Fruit fly (Drosophila melanogaster) whole organism, embryonic: Measurements from ENCODE around the gene CG31798.

Experiments used
- B-H2 ChIP-seq: fragments of 200-800 bp; sonication (Bioruptor generic); optimal IDR thresholded peaks from 2 replicates; lab custom pipeline; 2018; ENCODE audit warnings: missing biosample characterization, mild to moderate bottlenecking, missing genetic modification characterization
- CG12071 ChIP-seq: fragments of 200-800 bp; sonication (Bioruptor generic); optimal IDR thresholded peaks from 3 replicates; lab custom pipeline; 2018; ENCODE audit warnings: missing biosample characterization, mild to moderate bottlenecking, missing genetic modification characterization
- CG12769 ChIP-seq: fragments of 200-800 bp; sonication (Bioruptor generic); optimal IDR thresholded peaks from 2 replicates; lab custom pipeline; 2019; ENCODE audit warnings: missing biosample characterization, mild to moderate bottlenecking, missing genetic modification characterization, moderate library complexity
- CG14014 ChIP-seq: fragments of 200-800 bp; sonication (Bioruptor generic); IDR thresholded peaks from 2 replicates; pipeline ENCODE4 v1.3.6; 2022; ENCODE audit warnings: missing biosample characterization, missing genetic modification characterization
- CG17359 ChIP-seq: fragments of 200-800 bp; sonication (Bioruptor generic); optimal IDR thresholded peaks from 3 replicates; lab custom pipeline; 2018; ENCODE audit warnings: missing biosample characterization, mild to moderate bottlenecking, missing genetic modification characterization, moderate library complexity
- CG17568 ChIP-seq: fragments of 200-800 bp; sonication (Bioruptor generic); optimal IDR thresholded peaks from 2 replicates; lab custom pipeline; 2018; ENCODE audit warnings: missing biosample characterization, mild to moderate bottlenecking, missing genetic modification characterization, moderate library complexity
- CG2712 ChIP-seq: fragments of 200-800 bp; optimal IDR thresholded peaks from 3 replicates; lab custom pipeline; 2019; ENCODE audit warnings: missing biosample characterization, mild to moderate bottlenecking, missing genetic modification characterization, moderate library complexity
- CG30403 ChIP-seq: fragments of 200-800 bp; sonication (Bioruptor generic); optimal IDR thresholded peaks from 3 replicates; lab custom pipeline; 2016; ENCODE audit warnings: missing biosample characterization, missing genetic modification characterization
- CG8388 ChIP-seq: fragments of 200-800 bp; sonication (Bioruptor generic); optimal IDR thresholded peaks from 2 replicates; lab custom pipeline; 2019; ENCODE audit warnings: missing biosample characterization, mild to moderate bottlenecking, missing genetic modification characterization, moderate library complexity
- CG9215 ChIP-seq: fragments of 200-800 bp; sonication (Bioruptor generic); IDR thresholded peaks from 2 replicates; pipeline ENCODE4 v1.3.6; 2022; ENCODE audit warnings: missing biosample characterization, missing genetic modification characterization
- CG9797 ChIP-seq: fragments of 200-800 bp; sonication (Bioruptor generic); optimal IDR thresholded peaks from 3 replicates; lab custom pipeline; 2018; ENCODE audit warnings: missing biosample characterization, mild to moderate bottlenecking, missing genetic modification characterization
- Drgx ChIP-seq: fragments of 200-800 bp; sonication (Bioruptor generic); IDR thresholded peaks from 2 replicates; pipeline ENCODE4 v1.3.6; 2022; ENCODE audit warnings: missing biosample characterization, missing genetic modification characterization
- E2f2 ChIP-seq: fragments of 200-800 bp; sonication (Bioruptor generic); IDR thresholded peaks from 2 replicates; pipeline ENCODE4 v1.3.6; 2022; ENCODE audit warnings: missing biosample characterization, missing genetic modification characterization
- H2.0 ChIP-seq: fragments of 200-800 bp; sonication (Bioruptor generic); IDR thresholded peaks from 2 replicates; pipeline ENCODE4 v1.3.6; 2022; ENCODE audit warnings: missing biosample characterization, missing genetic modification characterization
- HmgD ChIP-seq: fragments of 200-800 bp; sonication (Bioruptor generic); optimal IDR thresholded peaks from 3 replicates; lab custom pipeline; 2016; ENCODE audit warnings: missing biosample characterization, missing genetic modification characterization
- Hr3 ChIP-seq: fragments of 200-800 bp; sonication (Bioruptor generic); optimal IDR thresholded peaks from 3 replicates; lab custom pipeline; 2016; ENCODE audit warnings: missing biosample characterization, missing genetic modification characterization
- Hsf ChIP-seq: fragments of 200-800 bp; sonication (Bioruptor generic); optimal IDR thresholded peaks from 3 replicates; lab custom pipeline; 2016; ENCODE audit warnings: missing biosample characterization, missing genetic modification characterization
- Kr ChIP-seq: fragments of 200-800 bp; sonication (Bioruptor generic); optimal IDR thresholded peaks from 2 replicates; lab custom pipeline; 2017; ENCODE audit warnings: missing biosample characterization, mild to moderate bottlenecking, missing genetic modification characterization
- Med ChIP-seq: fragments of 200-800 bp; sonication (Bioruptor generic); peaks from one replicate; lab custom pipeline; 2016; ENCODE audit warnings: missing biosample characterization, missing genetic modification characterization, mild to moderate bottlenecking, inconsistent platforms, moderate library complexity
- Sry-β ChIP-seq: fragments of 200-800 bp; sonication (Bioruptor generic); optimal IDR thresholded peaks from 2 replicates; lab custom pipeline; 2018; ENCODE audit warnings: missing biosample characterization, mild to moderate bottlenecking, missing genetic modification characterization, moderate library complexity
- bbx ChIP-seq: fragments of 200-800 bp; sonication (Bioruptor generic); IDR thresholded peaks from 2 replicates; pipeline ENCODE4 v1.3.6; 2022; ENCODE audit warnings: missing biosample characterization, missing genetic modification characterization; ENCODE audit not compliant: partially characterized antibody
- bsh ChIP-seq, 2 experiments: fragments of 200-800 bp; sonication (Bioruptor generic); optimal IDR thresholded peaks; 2 replicates each; lab custom pipeline; 2017 to 2018; ENCODE audit warnings: mild to moderate bottlenecking in 2 of 2, missing biosample characterization in 2 of 2, missing genetic modification characterization in 2 of 2, moderate library complexity in 1 of 2
- chm ChIP-seq: fragments of 200-800 bp; sonication (Bioruptor generic); IDR thresholded peaks from 2 replicates; pipeline ENCODE4 v1.3.6; 2022; ENCODE audit warnings: missing biosample characterization, missing genetic modification characterization
- ci ChIP-seq: fragments of 200-800 bp; sonication (Bioruptor generic); IDR thresholded peaks from 3 replicates; pipeline ENCODE4 v1.3.6; 2022; ENCODE audit warnings: missing biosample characterization, missing genetic modification characterization
- crc ChIP-seq: fragments of 200-800 bp; sonication (Bioruptor generic); optimal IDR thresholded peaks from 2 replicates; lab custom pipeline; 2016; ENCODE audit warnings: missing biosample characterization, missing genetic modification characterization
- crol ChIP-seq: fragments of 200-800 bp; sonication (Bioruptor generic); IDR thresholded peaks from 2 replicates; pipeline ENCODE4 v1.3.6; 2022; ENCODE audit warnings: missing biosample characterization, missing genetic modification characterization
- dati ChIP-seq: fragments of 200-800 bp; sonication (Bioruptor generic); IDR thresholded peaks from 2 replicates; pipeline ENCODE4 v1.3.6; 2022; ENCODE audit warnings: missing biosample characterization, missing genetic modification characterization
- en ChIP-seq: fragments of 200-800 bp; sonication (Bioruptor generic); optimal IDR thresholded peaks from 2 replicates; lab custom pipeline; 2016; ENCODE audit warnings: missing biosample characterization, missing genetic modification characterization
- gcm ChIP-seq: fragments of 200-800 bp; sonication (Bioruptor generic); optimal IDR thresholded peaks from 2 replicates; lab custom pipeline; 2019; ENCODE audit warnings: missing biosample characterization, mild to moderate bottlenecking, missing genetic modification characterization, moderate library complexity
- grau ChIP-seq: fragments of 200-800 bp; optimal IDR thresholded peaks from 3 replicates; lab custom pipeline; 2019; ENCODE audit warnings: missing biosample characterization, mild to moderate bottlenecking, missing genetic modification characterization, moderate library complexity
- hkb ChIP-seq, 2 experiments: fragments of 200-800 bp in 1 of 2; fragments of >200 bp in 1 of 2; sonication (Bioruptor generic) in 1 of 2; IDR thresholded peaks in 1 of 2; optimal IDR thresholded peaks in 1 of 2; 2 replicates each; pipeline versions ENCODE4 v1.3.6 to Lab custom; 2017 to 2022; ENCODE audit warnings: missing biosample characterization in 1 of 2, missing genetic modification characterization in 1 of 2
- ind ChIP-seq: fragments of 200-800 bp; sonication (Bioruptor generic); optimal IDR thresholded peaks from 3 replicates; lab custom pipeline; 2016; ENCODE audit warnings: missing biosample characterization, missing genetic modification characterization
- inv ChIP-seq: fragments of 200-800 bp; sonication (Bioruptor generic); IDR thresholded peaks from 2 replicates; pipeline ENCODE4 v1.3.6; 2022; ENCODE audit warnings: missing biosample characterization, missing genetic modification characterization; ENCODE audit not compliant: partially characterized antibody
- row ChIP-seq: fragments of 200-800 bp; sonication (Bioruptor generic); IDR thresholded peaks from 3 replicates; pipeline ENCODE4 v1.3.6; 2022; ENCODE audit warnings: missing biosample characterization, missing genetic modification characterization
- sens ChIP-seq: fragments of 200-800 bp; sonication (Bioruptor generic); peaks from one replicate; lab custom pipeline; 2016; ENCODE audit warnings: missing biosample characterization, missing genetic modification characterization
- toy ChIP-seq: fragments of 200-800 bp; sonication (Bioruptor generic); IDR thresholded peaks from 2 replicates; pipeline ENCODE4 v1.3.6; 2022; ENCODE audit warnings: missing biosample characterization, missing genetic modification characterization
- trh ChIP-seq: fragments of 200-800 bp; sonication (Bioruptor generic); optimal IDR thresholded peaks from 2 replicates; lab custom pipeline; 2016; ENCODE audit warnings: missing biosample characterization, missing genetic modification characterization
- vvl ChIP-seq: fragments of 200-800 bp; sonication (Bioruptor generic); IDR thresholded peaks from 2 replicates; pipeline ENCODE4 v1.3.6; 2022; ENCODE audit warnings: missing biosample characterization, missing genetic modification characterization
- wek ChIP-seq: fragments of 200-800 bp; sonication (Bioruptor generic); optimal IDR thresholded peaks from 3 replicates; lab custom pipeline; 2018; ENCODE audit warnings: missing biosample characterization, mild to moderate bottlenecking, missing genetic modification characterization, moderate library complexity

CG31798 gene

dm6 chr2L:19439598-19440230 lies 45.8 kb downstream of the CG31798 start (continued):
- TF ChIP-seq bsh (GFP tag; optimal IDR thresholded peaks at IDR 0.05; lab: Kevin White, UChicago), result peak in 1 of 2 experiments; percentile 77
- TF ChIP-seq inv, result no peak
- peak; percentile 78 for TF ChIP-seq B-H2 (GFP tag; lab: Kevin White, UChicago)
- peak; percentile 84 for TF ChIP-seq chm (GFP tag; lab: Robert Waterston, UW)
- peak; percentile 78 for TF ChIP-seq E2f2 (GFP tag; lab: Robert Waterston, UW)
- TF ChIP-seq CG17568, result peak; percentile 53
- TF ChIP-seq Hsf (GFP tag; lab: Kevin White, UChicago), result peak; percentile 69
- peak; percentile 73 for TF ChIP-seq crc (GFP tag; lab: Kevin White, UChicago)
- peak; percentile 93 for TF ChIP-seq en
- no peak for TF ChIP-seq CG9797 (GFP tag; lab: Kevin White, UChicago)

DNA sequence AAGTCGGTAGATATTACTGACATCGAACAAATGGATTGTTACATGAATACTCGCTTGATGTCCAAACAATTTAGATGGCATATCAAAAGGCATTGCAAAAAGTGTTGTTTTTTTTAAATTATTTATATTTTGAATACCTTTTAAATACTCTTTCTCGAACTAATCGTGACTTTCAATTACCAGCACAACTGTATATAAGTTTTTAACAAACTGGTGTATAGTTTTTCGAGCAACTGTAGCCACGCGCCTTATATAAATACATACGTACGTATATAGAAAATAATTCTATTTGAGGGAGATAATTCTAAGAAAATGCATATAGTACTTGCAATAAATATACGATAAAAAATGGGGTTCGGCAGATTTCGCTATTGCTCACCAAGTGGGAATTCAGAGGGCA lies 46.3 kb downstream of the CG31798 start:
- TF ChIP-seq CG2712 (tag; lab: Kevin White, UChicago) (no peak), CG8388 (GFP tag; lab: Kevin White, UChicago) (peak; percentile 93)

dm6 chr2L:19440732-19441131 lies 46.8 kb downstream of the CG31798 start:
- TF ChIP-seq CG12769 (tag; lab: Kevin White, UChicago) (peak; percentile 64), sens (GFP tag; lab: Kevin White, UChicago) (peak; percentile 10), row (GFP tag; lab: Robert Waterston, UW) (peak; percentile 38; the same call in 1 of the 3 replicates), crol (GFP tag; lab: Robert Waterston, UW) (peak; percentile 20; the same call in 1 of the 2 replicates), Med (GFP tag; lab: Kevin White, UChicago) (peak; percentile 36), Drgx (peak; percentile 26; the same call in 1 of the 2 replicates), grau (tag; lab: Kevin White, UChicago) (peak; percentile 49), CG17359 (no peak), H2.0 (GFP tag; lab: Robert Waterston, UW) (no peak), Sry-β (GFP tag; lab: Kevin White, UChicago) (peak; percentile 60), wek (GFP tag; lab: Kevin White, UChicago) (no peak), bbx (0 out of 2 replicates have a peak, but pooled peaks have one; percentile 29), vvl (GFP tag; lab: Robert Waterston, UW) (peak; percentile 34; the same call in 1 of the 2 replicates), CG9215 (GFP tag; lab: Robert Waterston, UW) (no peak)

DNA sequence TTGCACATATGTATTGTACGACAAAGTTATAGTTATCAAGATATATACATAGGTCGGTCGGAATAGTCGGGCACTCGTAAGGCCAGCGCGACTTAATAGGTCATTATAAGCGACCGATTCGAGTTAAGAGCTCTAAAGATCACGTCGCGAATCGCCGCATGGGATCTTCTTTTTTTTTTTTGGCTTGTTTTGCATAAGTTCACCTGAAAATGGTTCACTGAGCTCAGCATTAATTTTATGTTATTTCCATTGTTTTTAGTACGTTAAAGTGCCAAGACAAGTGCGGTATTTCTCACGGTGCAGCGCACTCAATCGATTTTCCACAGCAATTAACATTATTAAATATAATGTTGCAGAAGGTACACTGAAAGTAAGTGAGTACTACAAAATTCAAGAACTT lies 47.4 kb downstream of the CG31798 start:
- TF ChIP-seq sens (GFP tag; lab: Kevin White, UChicago) (peak; percentile 20), gcm (GFP tag; lab: Kevin White, UChicago) (no peak)

DNA sequence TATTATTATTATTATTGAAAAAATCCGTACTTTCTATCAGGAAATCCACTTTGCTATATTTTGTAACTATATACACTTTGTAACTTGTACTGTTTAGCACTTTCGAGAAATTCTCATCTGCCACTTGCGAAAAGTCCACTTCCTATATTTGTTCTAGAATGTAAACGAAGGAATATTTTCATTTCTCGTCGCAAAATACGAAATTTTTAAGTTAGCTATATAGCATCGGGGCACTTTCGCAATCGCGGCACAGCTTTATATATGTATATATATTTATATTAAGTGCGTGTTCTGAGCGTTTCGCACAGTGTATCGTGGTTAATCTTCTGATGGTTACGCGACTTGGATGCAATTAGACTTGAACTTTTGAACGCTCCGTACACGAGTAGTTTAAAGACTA lies 47.8 kb downstream of the CG31798 start, which contains the start of gene RanGAP:
Gene RanGAP (plus strand): TSS at position 169 of the 400 bp plus-strand sequence.
- TF ChIP-seq Drgx (peak; percentile 44; the same call in 1 of the 2 replicates), Kr (GFP tag; lab: Kevin White, UChicago) (no peak)

DNA sequence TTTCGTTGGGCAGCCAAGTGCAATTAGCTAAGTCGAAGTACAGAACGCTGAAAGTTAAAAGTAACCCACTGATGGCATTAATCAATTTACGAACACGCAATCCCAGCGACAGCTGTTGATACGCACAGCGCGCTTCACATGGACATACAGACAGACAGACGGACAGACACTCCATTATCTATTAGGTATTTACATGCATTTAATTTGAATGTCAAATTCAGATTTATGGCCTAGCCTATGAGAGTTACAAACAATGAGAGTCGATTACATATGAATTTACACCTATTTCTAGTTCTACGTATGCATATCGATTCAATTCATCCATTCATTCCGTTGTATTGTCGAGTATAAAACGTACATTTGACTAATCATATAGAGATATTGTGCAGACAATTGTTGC lies 48.7 kb downstream of the CG31798 start, which contains the start of gene CG10237:
Gene CG10237 (minus strand): TSS at position 101 of the 400 bp plus-strand sequence.
- no peak for TF ChIP-seq CG14014 (GFP tag; lab: Robert Waterston, UW)
- TF ChIP-seq dati (GFP tag; lab: Robert Waterston, UW), result no peak
- peak; percentile 47 for TF ChIP-seq Med (GFP tag; lab: Kevin White, UChicago)
- TF ChIP-seq hkb (optimal IDR thresholded peaks at IDR 0.05; lab: Kevin White, UChicago), result no peak
- TF ChIP-seq hkb (GFP tag; IDR thresholded peaks at IDR 0.05; lab: Robert Waterston, UW), result no peak
- no peak for TF ChIP-seq CG12071 (GFP tag; lab: Kevin White, UChicago)
- no peak for TF ChIP-seq HmgD (GFP tag; lab: Kevin White, UChicago)
- 0 out of 3 replicates have a peak, but pooled peaks have one; percentile 39 for TF ChIP-seq ci (GFP tag; lab: Robert Waterston, UW)
- TF ChIP-seq toy, result no peak
- TF ChIP-seq ind (GFP tag; lab: Kevin White, UChicago), result no peak
- no peak for TF ChIP-seq trh
- TF ChIP-seq CG30403, result no peak
- no peak for TF ChIP-seq Hr3 (GFP tag; lab: Kevin White, UChicago)
